Worm (Caenorhabditis elegans) whole organism, young adult: ENCODE results near the gene ckb-3.
A peak's percentile ranks its signal among the peaks of the same experiment; 100 is the strongest.

Experiments used
- F22D6.2 ChIP-seq: sonication (generic microtip); optimal IDR thresholded peaks from 2 replicates; lab custom pipeline; 2016; ENCODE audit warnings: mild to moderate bottlenecking, missing genetic modification characterization, missing compliant biosample characterization
- F23B12.7 ChIP-seq: sonication (generic microtip); optimal IDR thresholded peaks from 2 replicates; lab custom pipeline; 2017; ENCODE audit warnings: missing genetic modification characterization, mild to moderate bottlenecking, missing compliant biosample characterization, antibody characterized with exemption, moderate library complexity; ENCODE audit not compliant: insufficient read depth
- F49E8.2 ChIP-seq: sonication (generic microtip); optimal IDR thresholded peaks from 3 replicates; lab custom pipeline; 2017; ENCODE audit warnings: missing genetic modification characterization, mild to moderate bottlenecking, missing compliant biosample characterization, antibody characterized with exemption, moderate library complexity; ENCODE audit not compliant: insufficient read depth
- F57C9.4 ChIP-seq: sonication (generic microtip); optimal IDR thresholded peaks from 2 replicates; lab custom pipeline; 2017; ENCODE audit warnings: mild to moderate bottlenecking, missing genetic modification characterization, missing compliant biosample characterization
- K11D2.4 ChIP-seq: fragments of 200-800 bp; sonication (Bioruptor generic); IDR thresholded peaks from 2 replicates; pipeline ENCODE4 v1.3.6; 2022; ENCODE audit warnings: missing genetic modification reagents, missing genetic modification characterization, missing compliant biosample characterization
- T07F8.4 ChIP-seq: sonication (generic microtip); optimal IDR thresholded peaks from 2 replicates; lab custom pipeline; 2016; ENCODE audit warnings: mild to moderate bottlenecking, missing genetic modification characterization, moderate library complexity, missing compliant biosample characterization
- Y79H2A.3 ChIP-seq: fragments of 200-800 bp; sonication (Bioruptor generic); conservative IDR thresholded peaks from 2 replicates; pipeline ENCODE4 v1.3.6; 2022; ENCODE audit warnings: missing genetic modification reagents, missing genetic modification characterization, missing compliant biosample characterization
- Y95B8A.8 ChIP-seq: fragments of 200-800 bp; sonication (Bioruptor generic); IDR thresholded peaks from 2 replicates; pipeline ENCODE4 v1.3.6; 2022; ENCODE audit warnings: missing genetic modification reagents, missing genetic modification characterization, missing compliant biosample characterization
- ZK185.1 ChIP-seq: sonication (generic microtip); optimal IDR thresholded peaks from 2 replicates; lab custom pipeline; 2016; ENCODE audit warnings: mild to moderate bottlenecking, missing genetic modification characterization, missing compliant biosample characterization; ENCODE audit not compliant: poor library complexity, severe bottlenecking
- athp-1 ChIP-seq: sonication (generic microtip); optimal IDR thresholded peaks from 2 replicates; lab custom pipeline; 2017; ENCODE audit warnings: mild to moderate bottlenecking, missing genetic modification characterization, missing compliant biosample characterization
- ccch-3 ChIP-seq: fragments of 200-800 bp; sonication (Bioruptor generic); optimal IDR thresholded peaks from 2 replicates; lab custom pipeline; 2018; ENCODE audit warnings: mild to moderate bottlenecking, missing genetic modification characterization, missing compliant biosample characterization
- ceh-91 ChIP-seq: fragments of 200-800 bp; sonication (Bioruptor generic); IDR thresholded peaks from 2 replicates; pipeline ENCODE4 v1.3.6; 2022; ENCODE audit warnings: missing genetic modification reagents, missing genetic modification characterization, missing compliant biosample characterization
- chd-7 ChIP-seq: sonication (generic microtip); optimal IDR thresholded peaks from 2 replicates; lab custom pipeline; 2016; ENCODE audit warnings: mild to moderate bottlenecking, missing genetic modification characterization, moderate library complexity, missing compliant biosample characterization
- dpff-1 ChIP-seq: sonication (generic microtip); optimal IDR thresholded peaks from 2 replicates; lab custom pipeline; 2017; ENCODE audit warnings: mild to moderate bottlenecking, missing genetic modification characterization, missing compliant biosample characterization
- efl-1 ChIP-seq: fragments of 150-350 bp; optimal IDR thresholded peaks from 2 replicates; lab custom pipeline; 2014; ENCODE audit warnings: missing biosample characterization, missing genetic modification reagents, missing genetic modification characterization
- egl-18 ChIP-seq: fragments of 200-800 bp; sonication (Bioruptor generic); IDR thresholded peaks from 2 replicates; pipeline ENCODE4 v1.3.6; 2022; ENCODE audit warnings: missing genetic modification reagents, missing genetic modification characterization, missing compliant biosample characterization
- egl-44 ChIP-seq: fragments of 200-800 bp; sonication (Bioruptor generic); IDR thresholded peaks from 2 replicates; pipeline ENCODE4 v1.3.6; 2022; ENCODE audit warnings: missing genetic modification reagents, missing genetic modification characterization, missing compliant biosample characterization
- egrh-3 ChIP-seq: fragments of 200-800 bp; sonication (Bioruptor generic); IDR thresholded peaks from 2 replicates; pipeline ENCODE4 v1.3.6; 2022; ENCODE audit warnings: missing genetic modification reagents, missing genetic modification characterization, missing compliant biosample characterization
- ets-4 ChIP-seq: fragments of 200-800 bp; sonication (Bioruptor generic); optimal IDR thresholded peaks from 2 replicates; lab custom pipeline; 2018; ENCODE audit warnings: mild to moderate bottlenecking, missing genetic modification characterization, missing compliant biosample characterization
- fkh-3 ChIP-seq: sonication (generic microtip); optimal IDR thresholded peaks from 2 replicates; lab custom pipeline; 2016; ENCODE audit warnings: mild to moderate bottlenecking, missing genetic modification characterization, missing compliant biosample characterization
- lag-1 ChIP-seq: fragments of 200-800 bp; sonication (Bioruptor generic); IDR thresholded peaks from 2 replicates; pipeline ENCODE4 v1.3.6; 2022; ENCODE audit warnings: missing genetic modification reagents, missing genetic modification characterization, missing compliant biosample characterization
- lin-26 ChIP-seq: fragments of 200-800 bp; sonication (Bioruptor generic); IDR thresholded peaks from 2 replicates; pipeline ENCODE4 v1.3.6; 2022; ENCODE audit warnings: missing genetic modification reagents, missing genetic modification characterization, missing compliant biosample characterization
- lin-35 ChIP-seq, 3 experiments: fragments of 150-350 bp in 2 of 3; sonication (generic microtip) in 1 of 3; optimal IDR thresholded peaks; 2 replicates each; lab custom pipeline; 2014 to 2018; ENCODE audit warnings: missing biosample characterization in 3 of 3, missing genetic modification characterization in 3 of 3, missing genetic modification reagents in 3 of 3
- lin-40 ChIP-seq: sonication (generic microtip); optimal IDR thresholded peaks from 2 replicates; lab custom pipeline; 2016; ENCODE audit warnings: missing genetic modification characterization, mild to moderate bottlenecking, missing compliant biosample characterization, missing genotype, missing genetic modification reagents
- lsl-1 ChIP-seq: fragments of 200-800 bp; sonication (Bioruptor generic); optimal IDR thresholded peaks from 2 replicates; lab custom pipeline; 2018; ENCODE audit warnings: mild to moderate bottlenecking, missing genetic modification characterization, moderate library complexity, missing compliant biosample characterization
- madf-8 ChIP-seq: fragments of 200-800 bp; sonication (Bioruptor generic); conservative IDR thresholded peaks from 2 replicates; pipeline ENCODE4 v1.3.6; 2022; ENCODE audit warnings: missing genetic modification reagents, missing genetic modification characterization, missing compliant biosample characterization
- nhr-120 ChIP-seq: fragments of 200-800 bp; sonication (Bioruptor generic); IDR thresholded peaks from 2 replicates; pipeline ENCODE4 v1.3.6; 2022; ENCODE audit warnings: missing genetic modification characterization, missing compliant biosample characterization
- nhr-80 ChIP-seq: sonication (generic microtip); optimal IDR thresholded peaks from 2 replicates; lab custom pipeline; 2016; ENCODE audit warnings: missing genetic modification characterization, missing compliant biosample characterization
- repo-1 ChIP-seq: sonication (generic microtip); optimal IDR thresholded peaks from 2 replicates; lab custom pipeline; 2017; ENCODE audit warnings: mild to moderate bottlenecking, missing genetic modification characterization, missing compliant biosample characterization
- snpc-1.1 ChIP-seq: sonication (generic microtip); optimal IDR thresholded peaks from 2 replicates; lab custom pipeline; 2017; ENCODE audit warnings: missing genetic modification characterization, mild to moderate bottlenecking, missing compliant biosample characterization, antibody characterized with exemption, moderate library complexity, missing genotype, missing genetic modification reagents; ENCODE audit not compliant: insufficient read depth
- snpc-3.4 ChIP-seq: sonication (generic microtip); optimal IDR thresholded peaks from 2 replicates; lab custom pipeline; 2017; ENCODE audit warnings: missing genetic modification characterization, mild to moderate bottlenecking, missing compliant biosample characterization, antibody characterized with exemption, moderate library complexity, missing genotype, missing genetic modification reagents
- sptf-2 ChIP-seq: fragments of 200-800 bp; sonication (Bioruptor generic); optimal IDR thresholded peaks from 2 replicates; lab custom pipeline; 2018; ENCODE audit warnings: mild to moderate bottlenecking, missing genetic modification characterization, missing compliant biosample characterization
- xnd-1 ChIP-seq: sonication (generic microtip); optimal IDR thresholded peaks from 2 replicates; lab custom pipeline; 2016; ENCODE audit warnings: missing genotype, missing genetic modification reagents, missing genetic modification characterization, missing compliant biosample characterization
- zfh-2 ChIP-seq: fragments of 200-800 bp; sonication (Bioruptor generic); conservative IDR thresholded peaks from 2 replicates; pipeline ENCODE4 v1.3.6; 2022; ENCODE audit warnings: missing genetic modification reagents, missing genetic modification characterization, missing compliant biosample characterization
- ztf-6 ChIP-seq: fragments of 200-800 bp; sonication (Bioruptor generic); IDR thresholded peaks from 2 replicates; pipeline ENCODE4 v1.3.6; 2022; ENCODE audit warnings: missing genetic modification reagents, missing genetic modification characterization, missing compliant biosample characterization

ckb-3 gene

ce11 chrIII:4345034-4345433 lies 25.7 kb upstream of the ckb-3 start, which contains the start of gene hse-5:
TSS of gene hse-5 (plus strand) at chrIII:4345334.
- TF ChIP-seq lag-1 (GFP tag; lab: Robert Waterston, UW) (no peak), xnd-1 (tag; lab: Kevin White, UChicago) (no peak)

ce11 chrIII:4349799-4350198 lies 20.9 kb upstream of the ckb-3 start, which contains the start of gene B0285.6:
TSS of gene B0285.6 (plus strand) at chrIII:4350099.
- TF ChIP-seq Y95B8A.8 (GFP tag; lab: Robert Waterston, UW): no peak
- TF ChIP-seq egrh-3: no peak
- TF ChIP-seq lin-35 (GFP tag; optimal IDR thresholded peaks at IDR 0.05; lab: Kevin White, UChicago): no peak
- TF ChIP-seq madf-8 (GFP tag; lab: Robert Waterston, UW): no peak
- no peak for TF ChIP-seq F57C9.4 (tag; lab: Kevin White, UChicago)
- no peak for TF ChIP-seq lsl-1
- no peak for TF ChIP-seq repo-1 (tag; lab: Kevin White, UChicago)
- no peak for TF ChIP-seq ztf-6 (GFP tag; lab: Robert Waterston, UW)

ce11 chrIII:4356384-4356783 lies 14.3 kb upstream of the ckb-3 start, which contains the start of gene mnp-1:
TSS of gene mnp-1 (plus strand) at chrIII:4356594.
- TF ChIP-seq ccch-3 (GFP tag; lab: Kevin White, UChicago) (no peak), egl-18 (no peak), snpc-1.1 (tag; lab: Kevin White, UChicago) (no peak), Y79H2A.3 (no peak), snpc-3.4 (tag; lab: Kevin White, UChicago) (no peak)

- peak; percentile 34 for TF ChIP-seq nhr-80 (tag; lab: Kevin White, UChicago)
- TF ChIP-seq lin-40 (tag; lab: Kevin White, UChicago): no peak
These were observed 13.2 kb upstream of the ckb-3 start for ce11 chrIII:4357438-4357837.

- TF ChIP-seq nhr-120 (GFP tag; lab: Robert Waterston, UW) (no peak), F22D6.2 (tag; lab: Kevin White, UChicago) (no peak)
These were observed 12.3 kb upstream of the ckb-3 start for ce11 chrIII:4358345-4358744.

ce11 chrIII:4359208-4359607 lies 11.5 kb upstream of the ckb-3 start:
- TF ChIP-seq nhr-80 (tag; lab: Kevin White, UChicago) (no peak), egl-44 (GFP tag; lab: Robert Waterston, UW) (no peak), ceh-91 (GFP tag; lab: Robert Waterston, UW) (no peak), fkh-3 (no peak), F23B12.7 (tag; lab: Kevin White, UChicago) (no peak), nhr-120 (GFP tag; lab: Robert Waterston, UW) (no peak), chd-7 (no peak), T07F8.4 (no peak), efl-1 (GFP tag; lab: Kevin White, UChicago) (no peak)

ce11 chrIII:4359900-4360299 lies 10.8 kb upstream of the ckb-3 start:
- no peak for TF ChIP-seq snpc-3.4 (tag; lab: Kevin White, UChicago)
- no peak for TF ChIP-seq Y95B8A.8 (GFP tag; lab: Robert Waterston, UW)
- TF ChIP-seq zfh-2 (GFP tag; lab: Robert Waterston, UW): no peak
- no peak for TF ChIP-seq repo-1 (tag; lab: Kevin White, UChicago)
- TF ChIP-seq ZK185.1 (tag; lab: Kevin White, UChicago): no peak
- TF ChIP-seq K11D2.4 (GFP tag; lab: Robert Waterston, UW): no peak
- TF ChIP-seq ets-4 (GFP tag; lab: Kevin White, UChicago): no peak
- TF ChIP-seq fkh-3: no peak
- TF ChIP-seq sptf-2: no peak
- no peak for TF ChIP-seq nhr-80 (tag; lab: Kevin White, UChicago)
- no peak for TF ChIP-seq T07F8.4
- no peak for TF ChIP-seq dpff-1 (tag; lab: Kevin White, UChicago)
- no peak for TF ChIP-seq athp-1
- TF ChIP-seq Y79H2A.3: no peak
- no peak for TF ChIP-seq lin-26
- no peak for TF ChIP-seq F49E8.2 (tag; lab: Kevin White, UChicago)
